Worm (Caenorhabditis elegans): ENCODE measurements around the gene nfyc-1.

Gene nfyc-1

DNA sequence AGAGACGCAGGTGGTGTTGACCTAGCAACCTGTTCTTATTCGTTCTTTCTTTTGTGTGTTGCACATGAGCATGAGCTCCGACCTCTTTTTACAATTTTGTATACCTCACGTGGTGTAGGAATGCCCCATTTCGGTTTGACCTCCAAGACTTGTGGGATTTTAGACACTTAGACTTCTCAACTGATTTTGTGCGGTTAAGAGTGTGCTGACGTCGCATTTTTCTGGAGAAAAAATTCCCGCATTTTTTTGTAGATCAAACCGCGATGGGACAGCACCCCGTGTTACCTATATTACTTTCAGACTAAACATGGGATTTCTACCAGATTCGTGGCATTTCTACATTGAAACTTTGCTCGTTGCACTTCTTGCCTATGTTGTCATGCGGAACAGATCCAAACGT lies 7.6 kb downstream of the nfyc-1 start, which contains the start of gene sptl-1:
Gene sptl-1, plus strand, starts transcription at position 301 of the 400 bp plus-strand sequence.
- TF ChIP-seq lin-13 (tag; optimal IDR thresholded peaks at IDR 0.05) (no peak), blmp-1 (tag; optimal IDR thresholded peaks at IDR 0.05) (no peak), pha-4 (tag; optimal IDR thresholded peaks at IDR 0.05) (peak; percentile 23)

- TF ChIP-seq drap-1 (GFP tag; optimal IDR thresholded peaks at IDR 0.05) (no peak), ces-1 (GFP tag; optimal IDR thresholded peaks at IDR 0.05) (no peak), nhr-2 (tag; optimal IDR thresholded peaks at IDR 0.05) (no peak), bed-3 (GFP tag; optimal IDR thresholded peaks at IDR 0.05) (no peak), lsy-2 (tag; optimal IDR thresholded peaks at IDR 0.05) (no peak), unc-62 (GFP tag; optimal IDR thresholded peaks at IDR 0.05) (no peak), flh-1 (GFP tag; optimal IDR thresholded peaks at IDR 0.05) (no peak), elt-3 (tag; optimal IDR thresholded peaks at IDR 0.05) (no peak), ceh-39 (tag; optimal IDR thresholded peaks at IDR 0.05) (no peak), tbx-8 (GFP tag; optimal IDR thresholded peaks at IDR 0.05) (no peak), ceh-43 (GFP tag; optimal IDR thresholded peaks at IDR 0.05) (no peak), ztf-11 (tag; optimal IDR thresholded peaks at IDR 0.05) (no peak), mls-2 (tag; optimal IDR thresholded peaks at IDR 0.05) (no peak), pha-4 (tag; optimal IDR thresholded peaks at IDR 0.05) (no peak), nhr-12 (tag; optimal IDR thresholded peaks at IDR 0.05) (no peak), sptf-1 (tag; optimal IDR thresholded peaks at IDR 0.05) (no peak), M03D4.4 (tag; optimal IDR thresholded peaks at IDR 0.05) (no peak)
These were observed 11.5 kb downstream of the nfyc-1 start, which contains the start of gene tre-5 for ce11 chrII:55204-55603. tre-5 (minus strand) TSS chrII:55304.

DNA sequence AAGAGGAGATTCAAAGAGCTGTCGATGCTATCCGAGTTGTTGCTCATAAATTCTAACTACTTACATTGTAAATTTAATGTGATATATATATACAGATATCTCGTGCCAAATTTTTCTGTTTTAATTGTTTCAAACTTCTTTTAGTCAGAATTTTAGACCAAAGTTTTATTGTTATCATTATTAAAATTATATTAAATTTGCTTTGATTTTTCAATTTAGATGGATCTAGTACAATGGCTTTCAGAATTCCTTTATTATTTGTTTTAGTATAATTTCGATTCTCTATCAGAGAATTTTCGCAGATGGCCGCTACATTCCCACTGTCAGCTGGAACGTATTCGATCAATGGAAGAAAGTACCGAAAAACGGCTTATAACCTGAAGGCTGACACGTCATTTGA lies 13.7 kb downstream of the nfyc-1 start, which contains the start of gene ascc-1:
Gene ascc-1, plus strand, starts transcription at position 301 of the 400 bp plus-strand sequence.
- TF ChIP-seq lin-32 (GFP tag; optimal IDR thresholded peaks at IDR 0.05) (no peak), elt-3 (tag; optimal IDR thresholded peaks at IDR 0.05) (no peak), mep-1 (tag; optimal IDR thresholded peaks at IDR 0.05) (no peak), cnd-1 (tag; optimal IDR thresholded peaks at IDR 0.05) (no peak), lin-13 (tag; optimal IDR thresholded peaks at IDR 0.05) (no peak), ceh-43 (GFP tag; optimal IDR thresholded peaks at IDR 0.05) (no peak), ceh-83 (GFP tag; optimal IDR thresholded peaks at IDR 0.05) (no peak), drap-1 (GFP tag; optimal IDR thresholded peaks at IDR 0.05) (no peak), bed-3 (GFP tag; optimal IDR thresholded peaks at IDR 0.05) (no peak), mab-5 (tag; optimal IDR thresholded peaks at IDR 0.05) (no peak)

DNA sequence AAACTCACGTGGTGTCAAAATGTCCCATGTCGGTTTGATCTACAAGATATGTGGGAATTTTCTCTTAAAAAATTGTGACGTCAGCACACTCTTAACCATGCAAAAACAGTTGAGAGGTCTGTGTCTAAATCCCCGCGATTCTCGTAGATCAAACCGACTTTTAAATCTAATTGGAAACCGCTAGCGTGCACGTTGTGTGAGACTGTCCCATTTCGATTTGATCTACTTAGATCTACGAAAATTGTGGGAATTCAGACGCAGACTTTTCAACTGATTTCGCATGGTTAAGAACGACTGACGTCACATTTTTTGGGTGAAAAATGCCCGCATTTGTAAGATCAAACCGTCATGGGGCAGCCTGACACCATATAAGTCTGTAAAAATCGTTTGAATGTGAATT lies 14.2 kb downstream of the nfyc-1 start:
- TF ChIP-seq pha-4 (tag; optimal IDR thresholded peaks at IDR 0.05): no peak
- no peak for TF ChIP-seq sptf-1 (tag; optimal IDR thresholded peaks at IDR 0.05)
- TF ChIP-seq ztf-11 (tag; optimal IDR thresholded peaks at IDR 0.05): no peak
- no peak for TF ChIP-seq lin-13 (tag; optimal IDR thresholded peaks at IDR 0.05)
- TF ChIP-seq mep-1 (tag; optimal IDR thresholded peaks at IDR 0.05): no peak
- TF ChIP-seq unc-39 (tag; optimal IDR thresholded peaks at IDR 0.05): no peak
- no peak for TF ChIP-seq unc-62 (GFP tag; optimal IDR thresholded peaks at IDR 0.05)
- no peak for TF ChIP-seq drap-1 (GFP tag; optimal IDR thresholded peaks at IDR 0.05)
- TF ChIP-seq sem-2 (GFP tag; optimal IDR thresholded peaks at IDR 0.05): no peak
- no peak for TF ChIP-seq nhr-28 (tag; optimal IDR thresholded peaks at IDR 0.05)
- TF ChIP-seq snpc-4 (tag; optimal IDR thresholded peaks at IDR 0.05): no peak
- no peak for TF ChIP-seq elt-3 (tag; optimal IDR thresholded peaks at IDR 0.05)
- no peak for TF ChIP-seq nhr-237 (tag; optimal IDR thresholded peaks at IDR 0.05)
- TF ChIP-seq nhr-76 (tag; optimal IDR thresholded peaks at IDR 0.05): no peak
- TF ChIP-seq mls-2 (tag; optimal IDR thresholded peaks at IDR 0.05): no peak
- TF ChIP-seq elt-1 (tag; optimal IDR thresholded peaks at IDR 0.05; ENCODE audit: borderline replicate concordance, insufficient read depth): no peak
- TF ChIP-seq ceh-39 (tag; optimal IDR thresholded peaks at IDR 0.05): no peak
- no peak for TF ChIP-seq mab-5 (tag; optimal IDR thresholded peaks at IDR 0.05)

- TF ChIP-seq nhr-237 (tag; optimal IDR thresholded peaks at IDR 0.05) (no peak), bed-3 (GFP tag; optimal IDR thresholded peaks at IDR 0.05) (no peak)
These were observed 16.3 kb downstream of the nfyc-1 start for ce11 chrII:60049-60448.

DNA sequence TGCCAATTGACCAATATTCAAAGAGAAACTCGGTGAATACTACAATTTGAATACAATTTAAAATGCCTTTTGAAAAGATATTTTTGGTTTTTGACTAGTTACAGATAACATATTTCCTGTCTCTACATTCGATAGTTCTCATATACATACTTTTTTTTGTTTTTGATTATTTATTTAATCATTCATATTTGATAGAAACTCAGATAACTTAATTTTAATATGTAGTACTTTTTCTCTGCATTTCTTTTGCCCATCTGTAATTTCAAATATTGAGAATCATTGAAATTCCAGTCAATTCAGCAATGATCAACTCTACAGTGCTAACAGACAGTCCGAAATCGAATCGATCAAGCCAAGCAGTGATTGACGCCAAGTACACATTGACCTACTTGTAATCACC lies 17.3 kb downstream of the nfyc-1 start, which contains the start of gene C23H3.2:
Gene C23H3.2, plus strand, starts transcription at position 301 of the 400 bp plus-strand sequence.
- TF ChIP-seq ceh-39 (tag; optimal IDR thresholded peaks at IDR 0.05) (no peak), mep-1 (tag; optimal IDR thresholded peaks at IDR 0.05) (no peak), ztf-11 (tag; optimal IDR thresholded peaks at IDR 0.05) (no peak), ceh-43 (GFP tag; optimal IDR thresholded peaks at IDR 0.05) (no peak), mls-2 (tag; optimal IDR thresholded peaks at IDR 0.05) (no peak), zip-8 (tag; optimal IDR thresholded peaks at IDR 0.05) (no peak), ham-2 (GFP tag; optimal IDR thresholded peaks at IDR 0.05) (no peak), unc-39 (tag; optimal IDR thresholded peaks at IDR 0.05) (no peak), drap-1 (GFP tag; optimal IDR thresholded peaks at IDR 0.05) (no peak), mab-5 (tag; optimal IDR thresholded peaks at IDR 0.05) (no peak)
